ENCODE assay signal across 3 fruit fly cellular contexts in the genomic region with DNA sequence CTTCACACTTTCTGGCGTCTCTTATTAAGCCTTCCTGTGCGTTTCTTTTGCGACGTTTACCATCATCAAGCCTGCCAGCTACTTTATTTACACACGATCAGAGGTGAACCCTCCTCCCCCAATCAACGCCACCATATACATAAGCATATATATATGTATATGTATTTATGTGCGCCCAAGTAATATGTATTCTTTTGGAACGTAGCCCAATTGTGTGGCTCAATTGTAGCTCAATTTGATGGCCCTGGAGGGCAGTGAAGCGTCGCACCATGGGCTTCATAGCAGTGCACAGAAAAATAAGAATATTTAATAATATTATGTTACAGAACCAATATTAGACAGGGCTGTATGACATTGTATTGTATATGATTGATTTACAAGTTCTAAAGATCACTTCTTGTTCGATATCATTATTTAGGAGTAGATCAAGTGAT.
TF ChIP-seq lines count a peak whose summit lies in the region.

No protein-coding gene starts in this region.

- TF ChIP-seq CTCF in whole organism, embryonic (GFP tag; optimal IDR thresholded peaks at IDR 0.05; lab: Kevin White, UChicago), result no peak

TF ChIP-seq in whole organism, embryonic, 481 proteins besides CTCF, POLR2A, EP300 and RAD21:
- TF ChIP-seq chinmo (GFP tag; IDR thresholded peaks at IDR 0.05; lab: Robert Waterston, UW; ENCODE audit: partially characterized antibody) (0 out of 4 replicates have a peak, but pooled peaks have one; percentile 17), Med (GFP tag; lab: Kevin White, UChicago) (peak; percentile 68), CG9932 (GFP tag; IDR thresholded peaks at IDR 0.05; lab: Robert Waterston, UW) (no peak), otp (GFP tag; IDR thresholded peaks at IDR 0.05; lab: Robert Waterston, UW) (0 out of 3 replicates have a peak, but pooled peaks have one; percentile 4), sim (GFP tag; IDR thresholded peaks at IDR 0.05; lab: Robert Waterston, UW) (no peak), CG10543 (GFP tag; optimal IDR thresholded peaks at IDR 0.05; lab: Kevin White, UChicago) (no peak), zf30C (GFP tag; optimal IDR thresholded peaks at IDR 0.05; lab: Kevin White, UChicago) (peak; percentile 3), dmrt11E (tag; optimal IDR thresholded peaks at IDR 0.05; lab: Kevin White, UChicago) (peak; percentile 2), ranshi (GFP tag; IDR thresholded peaks at IDR 0.05; lab: Robert Waterston, UW) (no peak), cg (GFP tag; optimal IDR thresholded peaks at IDR 0.05; lab: Kevin White, UChicago) (peak; percentile 17), scrt (GFP tag; optimal IDR thresholded peaks at IDR 0.05; lab: Kevin White, UChicago) (no peak), CG7372 (GFP tag; IDR thresholded peaks at IDR 0.05; lab: Robert Waterston, UW) (no peak), chm (GFP tag; IDR thresholded peaks at IDR 0.05; lab: Robert Waterston, UW) (0 out of 2 replicates have a peak, but pooled peaks have one; percentile 15), dmrt99B (tag; optimal IDR thresholded peaks at IDR 0.05; lab: Kevin White, UChicago) (no peak), exex (tag; optimal IDR thresholded peaks at IDR 0.05; lab: Kevin White, UChicago) (peak; percentile 2), pros (GFP tag; optimal IDR thresholded peaks at IDR 0.05; lab: Kevin White, UChicago) (peak; percentile 77), crol (GFP tag; IDR thresholded peaks at IDR 0.05; lab: Robert Waterston, UW) (peak; percentile 37), Ets65A (GFP tag; lab: Kevin White, UChicago) (peak; percentile 46), ERR (GFP tag; optimal IDR thresholded peaks at IDR 0.05; lab: Kevin White, UChicago) (no peak), CG2199 (GFP tag; IDR thresholded peaks at IDR 0.05; lab: Robert Waterston, UW) (peak; percentile 19; the same call in 1 of the 3 replicates), CG4707 (GFP tag; optimal IDR thresholded peaks at IDR 0.05; lab: Kevin White, UChicago) (peak; percentile 78), sisA (GFP tag; IDR thresholded peaks at IDR 0.05; lab: Robert Waterston, UW) (no peak), Hsf (GFP tag; optimal IDR thresholded peaks at IDR 0.05; lab: Kevin White, UChicago) (no peak)

TF ChIP-seq in whole organism, prepupa, 60 proteins besides CTCF, POLR2A, EP300 and RAD21:
- no peak for TF ChIP-seq CG6276 (GFP tag; optimal IDR thresholded peaks at IDR 0.05; lab: Kevin White, UChicago)
- TF ChIP-seq fkh (GFP tag; optimal IDR thresholded peaks at IDR 0.05; lab: Kevin White, UChicago), result peak; percentile 54
- no peak for TF ChIP-seq cyc (GFP tag; optimal IDR thresholded peaks at IDR 0.05; lab: Kevin White, UChicago)

TF ChIP-seq in whole organism, wandering third instar larva, 38 proteins besides CTCF, POLR2A, EP300 and RAD21:
- no peak for TF ChIP-seq CG9705 (GFP tag; optimal IDR thresholded peaks at IDR 0.05; lab: Kevin White, UChicago)
- TF ChIP-seq Rel (GFP tag; optimal IDR thresholded peaks at IDR 0.05; lab: Kevin White, UChicago), result no peak
- TF ChIP-seq Rel (tag; optimal IDR thresholded peaks at IDR 0.05; lab: Kevin White, UChicago), result peak; percentile 49
